Worm (Caenorhabditis elegans): ENCODE results near the gene R05G9.3.

Gene R05G9.3

DNA sequence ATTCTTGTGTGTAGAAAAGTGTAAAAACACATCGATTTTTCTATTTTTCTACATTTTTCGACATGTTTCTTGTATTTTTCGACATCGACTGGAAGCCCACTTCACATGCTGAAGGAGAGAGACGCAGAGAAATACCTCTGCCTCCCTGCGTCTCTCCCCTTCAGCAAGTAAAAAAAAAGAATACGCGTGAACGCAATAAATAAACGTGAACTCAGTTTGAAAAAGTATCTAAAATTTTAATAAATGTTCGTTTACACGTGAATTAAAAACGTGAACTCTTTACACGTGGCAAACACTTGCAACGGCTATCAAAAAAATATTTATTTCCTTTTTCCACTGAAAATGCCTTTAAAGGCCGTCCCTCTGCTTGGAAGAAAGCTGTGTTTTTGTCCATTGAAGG, 1.5 kb upstream of the R05G9.3 start, which contains the start of gene R05G9.1:
R05G9.1 (plus strand) TSS at position 343 of the 400 bp plus-strand sequence.
- TF ChIP-seq unc-62 (GFP tag; optimal IDR thresholded peaks at IDR 0.05) (no peak), elt-3 (tag; optimal IDR thresholded peaks at IDR 0.05) (no peak), flh-1 (GFP tag; optimal IDR thresholded peaks at IDR 0.05) (no peak), nhr-76 (tag; optimal IDR thresholded peaks at IDR 0.05) (no peak), ceh-43 (GFP tag; optimal IDR thresholded peaks at IDR 0.05) (no peak), zip-8 (tag; optimal IDR thresholded peaks at IDR 0.05) (no peak), mep-1 (tag; optimal IDR thresholded peaks at IDR 0.05) (no peak)

DNA sequence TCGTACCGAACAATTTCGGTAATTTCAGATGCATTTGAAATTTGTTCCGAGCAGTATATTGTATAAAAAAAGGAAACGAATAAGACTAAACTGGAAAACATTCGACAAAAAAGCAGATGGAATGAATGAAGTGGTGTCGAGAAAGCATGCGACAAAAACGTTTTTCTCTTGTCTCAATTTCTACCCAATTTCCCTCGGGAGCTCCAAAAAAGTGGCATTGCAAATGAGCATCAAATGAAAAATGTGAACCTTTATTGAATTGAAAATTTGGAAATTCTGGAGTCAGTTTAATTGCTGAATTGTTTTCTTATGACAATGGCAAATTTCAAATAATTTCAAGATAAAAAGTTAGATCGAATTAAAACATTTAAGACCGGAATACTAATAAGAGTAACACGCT, 1.2 kb downstream of the R05G9.3 start, which contains the start of gene R05G9.5:
R05G9.5 (minus strand) TSS at position 101 of the 400 bp plus-strand sequence.
- TF ChIP-seq sptf-1 (tag; optimal IDR thresholded peaks at IDR 0.05) (no peak), ham-2 (GFP tag; optimal IDR thresholded peaks at IDR 0.05) (no peak), ceh-39 (tag; optimal IDR thresholded peaks at IDR 0.05) (no peak), nhr-2 (tag; optimal IDR thresholded peaks at IDR 0.05) (no peak), mep-1 (tag; optimal IDR thresholded peaks at IDR 0.05) (no peak), unc-39 (tag; optimal IDR thresholded peaks at IDR 0.05) (no peak), ceh-43 (GFP tag; optimal IDR thresholded peaks at IDR 0.05) (no peak), ceh-83 (GFP tag; optimal IDR thresholded peaks at IDR 0.05) (no peak), snpc-4 (tag; optimal IDR thresholded peaks at IDR 0.05) (no peak), zip-8 (tag; optimal IDR thresholded peaks at IDR 0.05) (no peak), lin-32 (GFP tag; optimal IDR thresholded peaks at IDR 0.05) (no peak)

DNA sequence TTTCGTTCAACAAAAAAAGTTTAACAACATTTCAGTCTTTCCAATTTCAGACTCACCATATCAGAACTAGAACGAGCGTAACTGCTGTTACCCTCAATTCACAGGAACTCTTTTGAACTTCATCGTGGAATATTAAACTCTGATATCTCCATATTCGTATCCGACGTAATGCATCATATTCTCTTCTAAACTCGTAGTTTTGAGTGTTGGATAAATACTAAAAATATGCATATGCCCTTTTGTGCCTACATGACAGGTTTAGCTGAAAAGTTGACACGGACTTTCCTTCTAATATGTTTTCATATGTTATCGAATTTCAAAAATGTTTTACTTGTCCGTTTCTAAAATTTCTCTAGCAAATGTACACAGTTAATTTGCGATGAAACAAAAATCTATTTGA, 2.3 kb downstream of the R05G9.3 start, which contains the start of gene twk-49:
twk-49 (minus strand) TSS at position 101 of the 400 bp plus-strand sequence.
- no peak for TF ChIP-seq nhr-2 (tag; optimal IDR thresholded peaks at IDR 0.05)
- TF ChIP-seq snpc-4 (tag; optimal IDR thresholded peaks at IDR 0.05) = no peak
- TF ChIP-seq elt-3 (tag; optimal IDR thresholded peaks at IDR 0.05) = no peak
- no peak for TF ChIP-seq hlh-1 (tag; optimal IDR thresholded peaks at IDR 0.05)
- TF ChIP-seq ces-1 (GFP tag; optimal IDR thresholded peaks at IDR 0.05) = no peak
- TF ChIP-seq lin-32 (GFP tag; optimal IDR thresholded peaks at IDR 0.05) = no peak
- no peak for TF ChIP-seq unc-39 (tag; optimal IDR thresholded peaks at IDR 0.05)
- no peak for TF ChIP-seq ztf-11 (tag; optimal IDR thresholded peaks at IDR 0.05)
- no peak for TF ChIP-seq sem-2 (GFP tag; optimal IDR thresholded peaks at IDR 0.05)
- TF ChIP-seq sptf-1 (tag; optimal IDR thresholded peaks at IDR 0.05) = no peak
- TF ChIP-seq mep-1 (tag; optimal IDR thresholded peaks at IDR 0.05) = no peak

DNA sequence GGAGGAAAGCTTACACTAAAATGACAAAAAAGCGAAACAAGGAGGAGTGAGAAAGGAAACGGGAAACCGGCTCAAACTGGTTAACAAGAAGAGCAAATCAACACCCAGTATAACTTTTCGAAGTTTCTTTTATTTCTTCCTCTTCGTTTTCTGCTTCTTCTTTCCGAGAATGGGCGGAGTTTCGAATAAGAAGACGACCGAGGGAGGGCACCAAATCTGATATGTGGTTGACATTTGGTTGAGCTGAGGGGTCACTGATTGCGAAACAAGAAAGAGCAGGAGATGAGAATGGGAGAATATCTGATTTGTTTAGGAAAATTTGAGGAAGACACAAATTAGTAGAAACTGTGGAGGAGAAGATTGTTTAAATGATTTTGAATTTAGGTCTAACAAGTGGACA, 2.7 kb downstream of the R05G9.3 start:
- TF ChIP-seq hlh-1 (tag; optimal IDR thresholded peaks at IDR 0.05) = no peak
- TF ChIP-seq elt-1 (tag; optimal IDR thresholded peaks at IDR 0.05; ENCODE audit: borderline replicate concordance, insufficient read depth) = no peak
- TF ChIP-seq ztf-11 (tag; optimal IDR thresholded peaks at IDR 0.05) = no peak
- TF ChIP-seq ces-1 (GFP tag; optimal IDR thresholded peaks at IDR 0.05) = peak; percentile 52

DNA sequence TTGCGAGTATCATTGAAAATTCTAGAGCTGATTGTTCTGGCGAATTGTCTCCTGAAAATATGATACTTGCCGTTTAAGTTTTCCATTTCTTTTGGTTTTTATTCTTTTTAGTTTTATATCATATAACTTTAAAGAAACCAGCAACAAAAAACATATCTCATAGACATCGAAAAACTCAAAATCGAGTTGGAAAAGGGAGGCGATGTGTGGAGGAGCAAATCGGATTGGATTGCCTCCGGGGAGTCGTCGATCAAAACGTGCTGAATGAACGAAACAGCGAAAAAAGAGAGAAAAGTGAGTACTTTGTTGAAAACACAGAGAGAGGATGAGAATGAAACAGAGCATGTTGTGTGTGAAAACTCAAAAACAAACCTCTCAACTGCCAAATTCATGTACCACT, 4.2 kb downstream of the R05G9.3 start:
- TF ChIP-seq ztf-11 (tag; optimal IDR thresholded peaks at IDR 0.05) (no peak), lin-13 (tag; optimal IDR thresholded peaks at IDR 0.05) (no peak), snpc-4 (tag; optimal IDR thresholded peaks at IDR 0.05) (no peak), ces-1 (GFP tag; optimal IDR thresholded peaks at IDR 0.05) (peak; percentile 34), nhr-237 (tag; optimal IDR thresholded peaks at IDR 0.05) (no peak), nhr-12 (tag; optimal IDR thresholded peaks at IDR 0.05) (no peak), cnd-1 (tag; optimal IDR thresholded peaks at IDR 0.05) (no peak)

DNA sequence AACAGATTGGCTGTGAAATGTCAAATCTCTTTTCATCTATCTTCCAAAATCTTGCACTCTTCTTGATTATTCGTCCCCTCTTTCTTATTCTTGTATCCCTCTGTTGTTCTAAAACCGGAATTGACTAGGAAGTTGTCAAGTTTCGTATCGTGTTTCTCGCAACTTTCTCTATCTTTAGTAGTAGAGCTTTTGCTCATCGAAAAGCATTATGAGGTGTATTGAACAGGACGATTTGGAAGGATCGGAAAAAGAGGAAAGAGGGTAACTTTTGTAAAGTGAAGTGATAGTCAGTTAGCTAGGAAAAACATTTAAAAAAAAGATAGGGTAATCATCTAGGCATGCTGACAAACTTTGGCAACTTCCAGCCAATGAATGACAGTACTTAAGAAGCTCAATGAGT, 4.8 kb downstream of the R05G9.3 start:
- TF ChIP-seq nhr-237 (tag; optimal IDR thresholded peaks at IDR 0.05) (no peak), sptf-1 (tag; optimal IDR thresholded peaks at IDR 0.05) (no peak), M03D4.4 (tag; optimal IDR thresholded peaks at IDR 0.05) (no peak), mls-2 (tag; optimal IDR thresholded peaks at IDR 0.05) (no peak), tbx-8 (GFP tag; optimal IDR thresholded peaks at IDR 0.05) (no peak), unc-62 (GFP tag; optimal IDR thresholded peaks at IDR 0.05) (no peak), ceh-43 (GFP tag; optimal IDR thresholded peaks at IDR 0.05) (no peak), ztf-11 (tag; optimal IDR thresholded peaks at IDR 0.05) (no peak), mep-1 (tag; optimal IDR thresholded peaks at IDR 0.05) (no peak), ceh-39 (tag; optimal IDR thresholded peaks at IDR 0.05) (no peak), pha-4 (tag; optimal IDR thresholded peaks at IDR 0.05) (no peak), ces-1 (GFP tag; optimal IDR thresholded peaks at IDR 0.05) (no peak), nhr-2 (tag; optimal IDR thresholded peaks at IDR 0.05) (no peak), elt-1 (tag; optimal IDR thresholded peaks at IDR 0.05; ENCODE audit: borderline replicate concordance, insufficient read depth) (no peak), zip-8 (tag; optimal IDR thresholded peaks at IDR 0.05) (no peak), mab-5 (tag; optimal IDR thresholded peaks at IDR 0.05) (no peak), lin-13 (tag; optimal IDR thresholded peaks at IDR 0.05) (no peak), ham-2 (GFP tag; optimal IDR thresholded peaks at IDR 0.05) (no peak)
